Fruit fly (Drosophila melanogaster): Measurements from ENCODE around the gene CG17271.

Gene CG17271

dm6 chr3R:20784436-20785368 lies 36.9 kb downstream of the CG17271 start:
- TF ChIP-seq noc (tag; optimal IDR thresholded peaks at IDR 0.05): no peak

dm6 chr3R:20783714-20784435 lies 37.8 kb downstream of the CG17271 start:
- TF ChIP-seq noc (tag; optimal IDR thresholded peaks at IDR 0.05): no peak

dm6 chr3R:20782655-20783105 lies 39.0 kb downstream of the CG17271 start:
- TF ChIP-seq noc (tag; optimal IDR thresholded peaks at IDR 0.05): no peak

- peak; percentile 35 for TF ChIP-seq noc (tag; optimal IDR thresholded peaks at IDR 0.05)
These were observed 39.5 kb downstream of the CG17271 start for dm6 chr3R:20782104-20782654.

dm6 chr3R:20779969-20780368 lies 41.7 kb downstream of the CG17271 start:
- no peak for TF ChIP-seq noc (tag; optimal IDR thresholded peaks at IDR 0.05)

dm6 chr3R:20779545-20779944 lies 42.1 kb downstream of the CG17271 start:
- TF ChIP-seq noc (tag; optimal IDR thresholded peaks at IDR 0.05): no peak

dm6 chr3R:20778285-20778926 lies 43.2 kb downstream of the CG17271 start:
- TF ChIP-seq noc (tag; optimal IDR thresholded peaks at IDR 0.05): no peak

- no peak for TF ChIP-seq noc (tag; optimal IDR thresholded peaks at IDR 0.05)
These were observed 47.5 kb downstream of the CG17271 start for dm6 chr3R:20774125-20774524.

dm6 chr3R:20773174-20773573 lies 48.5 kb downstream of the CG17271 start:
- TF ChIP-seq noc (tag; optimal IDR thresholded peaks at IDR 0.05): no peak

- TF ChIP-seq noc (tag; optimal IDR thresholded peaks at IDR 0.05): no peak
These were observed 49.1 kb downstream of the CG17271 start, which contains the start of gene Takl1 for dm6 chr3R:20772543-20772942. Takl1 (minus strand) TSS chr3R:20772601.

Data from whole organism, larva.